Worm (Caenorhabditis elegans) whole organism, L4 larva: ENCODE results near the gene ZK177.9.
A peak's percentile ranks its signal among the peaks of the same experiment; 100 is the strongest.

Experiments used
- F44E2.7 ChIP-seq: fragments of 200-800 bp; sonication (Bioruptor generic); IDR thresholded peaks from 2 replicates; pipeline ENCODE4 v2.1.2; 2022; ENCODE audit warnings: missing genetic modification characterization, missing compliant biosample characterization
- R02D3.7 ChIP-seq: fragments of 150-350 bp; sonication (generic microtip); optimal IDR thresholded peaks from 3 replicates; lab custom pipeline; 2014; ENCODE audit warnings: missing biosample characterization, missing genetic modification characterization
- T26A8.4 ChIP-seq: fragments of 200-800 bp; sonication (Bioruptor generic); IDR thresholded peaks from 2 replicates; pipeline ENCODE4 v1.3.6; 2022; ENCODE audit warnings: missing genetic modification characterization, missing compliant biosample characterization
- Y105C5A.15 ChIP-seq: fragments of 200-800 bp; sonication (Bioruptor generic); IDR thresholded peaks from 2 replicates; pipeline ENCODE4 v1.3.6; 2022; ENCODE audit warnings: missing genetic modification characterization, missing compliant biosample characterization
- Y48G9A.11 ChIP-seq: fragments of 200-800 bp; sonication (Bioruptor generic); IDR thresholded peaks from 2 replicates; pipeline ENCODE4 v1.3.6; 2022; ENCODE audit warnings: missing genetic modification reagents, missing genetic modification characterization, missing compliant biosample characterization
- aha-1 ChIP-seq: fragments of 150-350 bp; peaks from one replicate; lab custom pipeline; 2014; ENCODE audit warnings: missing biosample characterization, missing genetic modification characterization
- aly-2 ChIP-seq: sonication (generic microtip); optimal IDR thresholded peaks from 2 replicates; lab custom pipeline; 2018; ENCODE audit warnings: missing biosample characterization, missing genetic modification characterization
- ceh-28 ChIP-seq: fragments of 150-350 bp; optimal IDR thresholded peaks from 2 replicates; lab custom pipeline; 2014; ENCODE audit warnings: missing biosample characterization, missing genetic modification reagents, missing genetic modification characterization
- ces-1 ChIP-seq: fragments of 150-350 bp; sonication (generic microtip); optimal IDR thresholded peaks from 4 replicates; lab custom pipeline; 2014; ENCODE audit warnings: missing biosample characterization, missing genetic modification reagents, missing genetic modification characterization
- cey-2 ChIP-seq: sonication (generic microtip); optimal IDR thresholded peaks from 3 replicates; lab custom pipeline; 2017; ENCODE audit warnings: missing genetic modification characterization, mild to moderate bottlenecking, missing compliant biosample characterization, antibody characterized with exemption, borderline replicate concordance; ENCODE audit not compliant: insufficient read depth
- daf-12 ChIP-seq: fragments of 150-350 bp; optimal IDR thresholded peaks from 2 replicates; lab custom pipeline; 2014; ENCODE audit warnings: missing biosample characterization, missing genetic modification reagents, missing genetic modification characterization
- daf-19 ChIP-seq: fragments of 200-800 bp; sonication (Bioruptor generic); conservative IDR thresholded peaks from 2 replicates; pipeline ENCODE4 v1.3.6; 2022; ENCODE audit warnings: missing genetic modification characterization, missing compliant biosample characterization
- dmd-6 ChIP-seq: fragments of 200-800 bp; sonication (Bioruptor generic); IDR thresholded peaks from 2 replicates; pipeline ENCODE4 v1.3.6; 2022; ENCODE audit warnings: missing genetic modification reagents, missing genetic modification characterization, missing compliant biosample characterization
- dmd-9 ChIP-seq: fragments of 200-800 bp; sonication (Bioruptor generic); IDR thresholded peaks from 2 replicates; pipeline ENCODE4 v1.3.6; 2022; ENCODE audit warnings: missing genetic modification reagents, missing genetic modification characterization, missing compliant biosample characterization
- egl-27 ChIP-seq: sonication (generic microtip); optimal IDR thresholded peaks from 3 replicates; lab custom pipeline; 2017; ENCODE audit warnings: missing biosample characterization, missing genetic modification reagents, missing genetic modification characterization
- egl-43 ChIP-seq: fragments of 200-800 bp; sonication (Bioruptor generic); IDR thresholded peaks from 2 replicates; pipeline ENCODE4 v1.3.6; 2022; ENCODE audit warnings: missing genetic modification reagents, missing genetic modification characterization, missing compliant biosample characterization
- fkh-10 ChIP-seq: fragments of 150-350 bp; optimal IDR thresholded peaks from 2 replicates; lab custom pipeline; 2014; ENCODE audit warnings: missing biosample characterization, missing genetic modification reagents, missing genetic modification characterization
- fos-1 ChIP-seq: fragments of 150-350 bp; optimal IDR thresholded peaks from 2 replicates; lab custom pipeline; 2014; ENCODE audit warnings: missing biosample characterization, missing genetic modification characterization
- gei-8 ChIP-seq: fragments of 200-800 bp; sonication (Bioruptor generic); optimal IDR thresholded peaks from 2 replicates; lab custom pipeline; 2018; ENCODE audit warnings: mild to moderate bottlenecking, missing genetic modification characterization, missing compliant biosample characterization
- hif-1 ChIP-seq, 2 experiments: sonication (generic microtip); optimal IDR thresholded peaks; 2 replicates each; lab custom pipeline; 2016 to 2017; ENCODE audit warnings: missing compliant biosample characterization in 2 of 2, missing genetic modification characterization in 2 of 2, missing genetic modification reagents in 2 of 2, missing genotype in 2 of 2, mild to moderate bottlenecking in 1 of 2
- hlh-11 ChIP-seq: fragments of 200-800 bp; sonication (Bioruptor generic); optimal IDR thresholded peaks from 2 replicates; lab custom pipeline; 2018; ENCODE audit warnings: mild to moderate bottlenecking, missing genetic modification characterization, missing compliant biosample characterization
- hlh-30 ChIP-seq: sonication (generic microtip); optimal IDR thresholded peaks from 2 replicates; lab custom pipeline; 2017; ENCODE audit warnings: antibody characterized with exemption, mild to moderate bottlenecking, missing genetic modification characterization, missing compliant biosample characterization; ENCODE audit not compliant: insufficient read depth
- lim-7 ChIP-seq: fragments of 200-800 bp; sonication (Bioruptor generic); IDR thresholded peaks from 2 replicates; pipeline ENCODE4 v1.3.6; 2022; ENCODE audit warnings: missing genetic modification characterization, missing compliant biosample characterization
- lin-1 ChIP-seq: fragments of 200-800 bp; sonication (Bioruptor generic); IDR thresholded peaks from 2 replicates; pipeline ENCODE4 v1.3.6; 2022; ENCODE audit warnings: missing genetic modification reagents, missing genetic modification characterization, missing compliant biosample characterization
- lin-13 ChIP-seq: fragments of 150-350 bp; optimal IDR thresholded peaks from 2 replicates; lab custom pipeline; 2014; ENCODE audit warnings: missing biosample characterization, missing genetic modification reagents, missing genetic modification characterization
- lin-29 ChIP-seq: fragments of 200-800 bp; sonication (Bioruptor generic); IDR thresholded peaks from 2 replicates; pipeline ENCODE4 v1.3.6; 2022; ENCODE audit warnings: missing genetic modification reagents, missing genetic modification characterization, missing compliant biosample characterization
- lin-38 ChIP-seq: fragments of 200-800 bp; sonication (Bioruptor generic); IDR thresholded peaks from 2 replicates; pipeline ENCODE4 v1.3.6; 2022; ENCODE audit warnings: missing genetic modification reagents, missing genetic modification characterization, missing compliant biosample characterization
- lsy-2 ChIP-seq, 2 experiments: fragments of 150-350 bp in 1 of 2; sonication (generic microtip) in 1 of 2; optimal IDR thresholded peaks; 2 replicates each; lab custom pipeline; 2014 to 2017; ENCODE audit warnings: missing biosample characterization in 2 of 2, missing genetic modification characterization in 2 of 2
- mdt-29 ChIP-seq: fragments of 200-800 bp; sonication (Bioruptor generic); IDR thresholded peaks from 2 replicates; pipeline ENCODE4 v1.3.6; 2022; ENCODE audit warnings: missing genetic modification reagents, missing genetic modification characterization, missing compliant biosample characterization
- mes-2 ChIP-seq: sonication (generic microtip); optimal IDR thresholded peaks from 2 replicates; lab custom pipeline; 2016; ENCODE audit warnings: missing genotype, mild to moderate bottlenecking, missing genetic modification characterization, missing compliant biosample characterization; ENCODE audit not compliant: poor library complexity, severe bottlenecking
- mxl-2 ChIP-seq: fragments of 200-800 bp; sonication (Bioruptor generic); conservative IDR thresholded peaks from 2 replicates; pipeline ENCODE4 v1.3.6; 2022; ENCODE audit warnings: missing genetic modification reagents, missing genetic modification characterization, missing compliant biosample characterization
- nhr-10 ChIP-seq: fragments of 150-350 bp; optimal IDR thresholded peaks from 2 replicates; lab custom pipeline; 2014; ENCODE audit warnings: missing biosample characterization, missing genetic modification characterization
- nhr-25 ChIP-seq: sonication (generic microtip); optimal IDR thresholded peaks from 2 replicates; lab custom pipeline; 2017; ENCODE audit warnings: missing genetic modification characterization, mild to moderate bottlenecking, missing compliant biosample characterization, antibody characterized with exemption, moderate library complexity, borderline replicate concordance; ENCODE audit not compliant: insufficient read depth
- nhr-42 ChIP-seq: fragments of 200-800 bp; sonication (Bioruptor generic); IDR thresholded peaks from 2 replicates; pipeline ENCODE4 v1.3.6; 2022; ENCODE audit warnings: missing genetic modification characterization, missing compliant biosample characterization
- nhr-48 ChIP-seq: sonication (generic microtip); optimal IDR thresholded peaks from 2 replicates; lab custom pipeline; 2016; ENCODE audit warnings: mild to moderate bottlenecking, missing genetic modification characterization, missing compliant biosample characterization
- nhr-77 ChIP-seq: fragments of 150-350 bp; optimal IDR thresholded peaks from 2 replicates; lab custom pipeline; 2014; ENCODE audit warnings: missing biosample characterization, missing genetic modification characterization
- pha-4 ChIP-seq, 2 experiments: fragments of 150-350 bp in 1 of 2; fragments of 200-800 bp in 1 of 2; sonication (Bioruptor generic) in 1 of 2; IDR thresholded peaks in 1 of 2; optimal IDR thresholded peaks in 1 of 2; 2 replicates each; pipeline versions ENCODE4 v1.3.6 to Lab custom; 2014 to 2022; ENCODE audit warnings: missing genetic modification characterization in 2 of 2, missing genetic modification reagents in 2 of 2, missing biosample characterization in 1 of 2, missing compliant biosample characterization in 1 of 2
- php-3 ChIP-seq: fragments of 200-800 bp; sonication (Bioruptor generic); IDR thresholded peaks from 2 replicates; pipeline ENCODE4 v1.3.6; 2022; ENCODE audit warnings: missing genetic modification reagents, missing genetic modification characterization, missing compliant biosample characterization
- saeg-2 ChIP-seq: fragments of 200-800 bp; sonication (Bioruptor generic); IDR thresholded peaks from 2 replicates; pipeline ENCODE4 v1.3.6; 2022; ENCODE audit warnings: missing genetic modification reagents, missing genetic modification characterization, missing compliant biosample characterization
- sdz-12 ChIP-seq: fragments of 200-800 bp; sonication (Bioruptor generic); optimal IDR thresholded peaks from 2 replicates; lab custom pipeline; 2018; ENCODE audit warnings: mild to moderate bottlenecking, missing genetic modification characterization, missing compliant biosample characterization
- set-16 ChIP-seq: fragments of 200-800 bp; sonication (Bioruptor generic); IDR thresholded peaks from 2 replicates; pipeline ENCODE4 v1.3.6; 2022; ENCODE audit warnings: missing genetic modification reagents, missing genetic modification characterization, missing compliant biosample characterization
- skn-1 ChIP-seq: fragments of 150-350 bp; optimal IDR thresholded peaks from 2 replicates; lab custom pipeline; 2014; ENCODE audit warnings: missing biosample characterization, missing genetic modification characterization
- snpc-1.2 ChIP-seq: fragments of 200-800 bp; sonication (Bioruptor generic); IDR thresholded peaks from 2 replicates; pipeline ENCODE4 v1.3.6; 2022; ENCODE audit warnings: missing genetic modification reagents, missing genetic modification characterization, missing compliant biosample characterization
- snpc-4 ChIP-seq: fragments of 150-350 bp; optimal IDR thresholded peaks from 2 replicates; lab custom pipeline; 2014; ENCODE audit warnings: missing biosample characterization, missing genetic modification characterization
- tag-97 ChIP-seq: fragments of 200-800 bp; sonication (Bioruptor generic); IDR thresholded peaks from 2 replicates; pipeline ENCODE4 v1.3.6; 2022; ENCODE audit warnings: missing genetic modification characterization, missing compliant biosample characterization
- tra-1 ChIP-seq: fragments of 200-800 bp; sonication (Bioruptor generic); IDR thresholded peaks from 2 replicates; pipeline ENCODE4 v1.3.6; 2022; ENCODE audit warnings: missing genetic modification reagents, missing genetic modification characterization, missing compliant biosample characterization
- unc-39 ChIP-seq: sonication (generic microtip); optimal IDR thresholded peaks from 2 replicates; lab custom pipeline; 2017; ENCODE audit warnings: missing biosample characterization, missing genetic modification characterization
- vab-7 ChIP-seq: fragments of 200-800 bp; sonication (Bioruptor generic); IDR thresholded peaks from 2 replicates; pipeline ENCODE4 v1.3.6; 2022; ENCODE audit warnings: missing genetic modification reagents, missing genetic modification characterization, missing compliant biosample characterization
- zfp-2 ChIP-seq: sonication (generic microtip); optimal IDR thresholded peaks from 2 replicates; lab custom pipeline; 2016; ENCODE audit warnings: mild to moderate bottlenecking, missing genetic modification characterization, missing compliant biosample characterization
- zfp-3 ChIP-seq: fragments of 200-800 bp; sonication (Bioruptor generic); conservative IDR thresholded peaks from 2 replicates; pipeline ENCODE4 v1.3.6; 2022; ENCODE audit warnings: missing genetic modification reagents, missing genetic modification characterization, missing compliant biosample characterization
- zip-2 ChIP-seq: fragments of 150-350 bp; optimal IDR thresholded peaks from 2 replicates; lab custom pipeline; 2014; ENCODE audit warnings: missing biosample characterization, missing genetic modification characterization

Gene ZK177.9

DNA sequence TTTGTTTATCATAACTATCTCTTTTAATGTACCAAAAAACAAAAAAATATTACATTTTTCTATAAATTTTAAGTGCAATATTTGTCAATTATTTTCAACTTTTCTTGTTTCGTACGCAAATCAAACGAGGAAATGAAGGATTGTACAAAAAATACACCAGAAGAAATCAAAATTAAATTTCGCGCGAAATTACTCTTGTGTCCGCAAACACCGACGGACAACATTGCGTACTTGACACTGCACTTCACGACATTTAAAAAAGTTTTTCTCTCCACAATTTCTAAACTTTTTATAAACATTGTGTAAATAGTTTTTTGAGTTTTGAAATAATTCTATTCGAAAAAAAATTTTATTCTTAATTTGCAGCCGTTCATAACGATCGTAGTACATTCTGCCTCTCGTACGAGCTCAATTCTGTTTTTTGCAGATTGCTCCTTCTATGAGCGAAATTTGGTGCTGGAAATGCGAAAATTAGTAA, 43.6 kb downstream of the ZK177.9 start, which contains the start of gene mrps-16 (continued):
- TF ChIP-seq nhr-25 (tag; lab: Kevin White, UChicago): peak; percentile 7
- no peak for TF ChIP-seq dmd-9 (GFP tag; lab: Robert Waterston, UW)
- peak; percentile 44 for TF ChIP-seq hlh-30 (tag; lab: Kevin White, UChicago)
- no peak for TF ChIP-seq nhr-77
- no peak for TF ChIP-seq unc-39 (tag; lab: Kevin White, UChicago)
- peak; percentile 65 for TF ChIP-seq lin-38 (GFP tag; lab: Robert Waterston, UW)
- TF ChIP-seq fos-1 (tag; lab: Kevin White, UChicago): no peak
- TF ChIP-seq Y105C5A.15 (GFP tag; lab: Robert Waterston, UW): no peak
- TF ChIP-seq lin-13 (GFP tag; lab: Kevin White, UChicago): no peak
- TF ChIP-seq aha-1 (tag; lab: Kevin White, UChicago): peak; percentile 89
- no peak for TF ChIP-seq vab-7
- TF ChIP-seq cey-2 (tag; lab: Kevin White, UChicago): no peak
- no peak for TF ChIP-seq F44E2.7 (GFP tag; lab: Robert Waterston, UW)
- no peak for TF ChIP-seq ceh-28 (tag; lab: Kevin White, UChicago)
- no peak for TF ChIP-seq T26A8.4 (GFP tag; lab: Robert Waterston, UW)
- TF ChIP-seq lsy-2 (tag; optimal IDR thresholded peaks at IDR 0.05; lab: Kevin White, UChicago): peak in 1 of 2 experiments; percentile 82
- TF ChIP-seq R02D3.7: no peak
- no peak for TF ChIP-seq snpc-1.2 (GFP tag; lab: Robert Waterston, UW)
- TF ChIP-seq zip-2: no peak
- no peak for TF ChIP-seq dmd-6 (GFP tag; lab: Robert Waterston, UW)
- no peak for TF ChIP-seq mdt-29 (GFP tag; lab: Robert Waterston, UW)
- no peak for TF ChIP-seq lim-7 (GFP tag; lab: Robert Waterston, UW)
- 0 out of 2 replicates have a peak, but pooled peaks have one; percentile 48 for TF ChIP-seq daf-19
- TF ChIP-seq egl-43 (GFP tag; lab: Robert Waterston, UW): no peak
- no peak for TF ChIP-seq egl-27 (tag; lab: Kevin White, UChicago)
- TF ChIP-seq nhr-48 (tag; lab: Kevin White, UChicago): no peak
- TF ChIP-seq zfp-3 (GFP tag; lab: Robert Waterston, UW): no peak
- TF ChIP-seq ces-1 (GFP tag; lab: Kevin White, UChicago): no peak
- TF ChIP-seq saeg-2 (GFP tag; lab: Robert Waterston, UW): no peak
- no peak for TF ChIP-seq hif-1 (tag; optimal IDR thresholded peaks at IDR 0.05; lab: Kevin White, UChicago)
- no peak for TF ChIP-seq hlh-11 (tag; lab: Kevin White, UChicago)
- TF ChIP-seq lin-29 (GFP tag; lab: Robert Waterston, UW): no peak
- TF ChIP-seq Y48G9A.11 (GFP tag; lab: Robert Waterston, UW): no peak
- no peak for TF ChIP-seq aly-2 (tag; lab: Kevin White, UChicago)
- no peak for TF ChIP-seq set-16 (GFP tag; lab: Robert Waterston, UW)
- TF ChIP-seq zfp-2 (tag; lab: Kevin White, UChicago): no peak
- TF ChIP-seq php-3 (GFP tag; lab: Robert Waterston, UW): no peak
- no peak for TF ChIP-seq gei-8 (GFP tag; lab: Kevin White, UChicago)
- TF ChIP-seq tag-97: no peak
- no peak for TF ChIP-seq nhr-10 (tag; lab: Kevin White, UChicago)
- no peak for TF ChIP-seq mxl-2 (GFP tag; lab: Robert Waterston, UW)
- no peak for TF ChIP-seq sdz-12 (GFP tag; lab: Kevin White, UChicago)
- TF ChIP-seq nhr-42: no peak
- no peak for TF ChIP-seq lin-1
- no peak for TF ChIP-seq tra-1 (GFP tag; lab: Robert Waterston, UW)
- TF ChIP-seq snpc-4 (tag; lab: Kevin White, UChicago): no peak
- TF ChIP-seq skn-1 (tag; lab: Kevin White, UChicago): no peak
- no peak for TF ChIP-seq daf-12
- TF ChIP-seq fkh-10: no peak
- TF ChIP-seq pha-4 (GFP tag; IDR thresholded peaks at IDR 0.05; lab: Robert Waterston, UW): no peak
- no peak for TF ChIP-seq pha-4 (tag; optimal IDR thresholded peaks at IDR 0.05; lab: Kevin White, UChicago)
- peak; percentile 72 for TF ChIP-seq mes-2 (tag; lab: Kevin White, UChicago)
